Worm (Caenorhabditis elegans) whole organism, late embryonic: Measurements from ENCODE around the gene ZK938.3.

ENCODE experiments used
- C08G9.2 ChIP-seq: sonication (generic microtip); optimal IDR thresholded peaks from 2 replicates; lab custom pipeline; 2016; ENCODE audit warnings: mild to moderate bottlenecking, missing genetic modification characterization, moderate library complexity, missing compliant biosample characterization
- ama-1 ChIP-seq: fragments of 150-350 bp; optimal IDR thresholded peaks from 2 replicates; lab custom pipeline; 2014
- elt-2 ChIP-seq: sonication (generic microtip); optimal IDR thresholded peaks from 2 replicates; lab custom pipeline; 2016; ENCODE audit warnings: missing genetic modification reagents, missing genetic modification characterization, missing compliant biosample characterization
- hlh-30 ChIP-seq: sonication (generic microtip); optimal IDR thresholded peaks from 2 replicates; lab custom pipeline; 2017; ENCODE audit warnings: antibody characterized with exemption, missing genetic modification characterization, missing compliant biosample characterization; ENCODE audit not compliant: insufficient read depth
- hlh-6 ChIP-seq: sonication (generic microtip); optimal IDR thresholded peaks from 2 replicates; lab custom pipeline; 2016; ENCODE audit warnings: missing genotype, missing genetic modification characterization, missing compliant biosample characterization
- nfya-1 ChIP-seq: sonication (generic microtip); optimal IDR thresholded peaks from 2 replicates; lab custom pipeline; 2017; ENCODE audit warnings: missing genetic modification characterization, mild to moderate bottlenecking, missing compliant biosample characterization, antibody characterized with exemption, moderate library complexity
- nhr-11 ChIP-seq: fragments of 150-350 bp; optimal IDR thresholded peaks from 2 replicates; lab custom pipeline; 2014; ENCODE audit warnings: missing biosample characterization, missing genetic modification characterization
- odd-2 ChIP-seq: sonication (generic microtip); optimal IDR thresholded peaks from 2 replicates; lab custom pipeline; 2017; ENCODE audit warnings: antibody characterized with exemption, mild to moderate bottlenecking, missing genetic modification characterization, missing compliant biosample characterization
- pag-3 ChIP-seq: sonication (generic microtip); optimal IDR thresholded peaks from 2 replicates; lab custom pipeline; 2016; ENCODE audit warnings: missing compliant biosample characterization, missing genetic modification characterization, borderline replicate concordance
- pax-1 ChIP-seq: fragments of 150-350 bp; optimal IDR thresholded peaks from 2 replicates; lab custom pipeline; 2014; ENCODE audit warnings: missing biosample characterization, missing genetic modification characterization
- pha-2 ChIP-seq: sonication (generic microtip); optimal IDR thresholded peaks from 2 replicates; lab custom pipeline; 2017; ENCODE audit warnings: mild to moderate bottlenecking, missing genetic modification characterization, missing compliant biosample characterization
- pha-4 ChIP-seq: fragments of 150-350 bp; optimal IDR thresholded peaks from 2 replicates; lab custom pipeline; 2018; ENCODE audit warnings: missing biosample characterization, missing genetic modification reagents, missing genetic modification characterization
- rnt-1 ChIP-seq: sonication (generic microtip); optimal IDR thresholded peaks from 2 replicates; lab custom pipeline; 2016; ENCODE audit warnings: missing genetic modification characterization, missing compliant biosample characterization
- tbx-7 ChIP-seq: sonication (generic microtip); optimal IDR thresholded peaks from 2 replicates; lab custom pipeline; 2016; ENCODE audit warnings: missing genotype, missing genetic modification characterization, missing compliant biosample characterization

DNA sequence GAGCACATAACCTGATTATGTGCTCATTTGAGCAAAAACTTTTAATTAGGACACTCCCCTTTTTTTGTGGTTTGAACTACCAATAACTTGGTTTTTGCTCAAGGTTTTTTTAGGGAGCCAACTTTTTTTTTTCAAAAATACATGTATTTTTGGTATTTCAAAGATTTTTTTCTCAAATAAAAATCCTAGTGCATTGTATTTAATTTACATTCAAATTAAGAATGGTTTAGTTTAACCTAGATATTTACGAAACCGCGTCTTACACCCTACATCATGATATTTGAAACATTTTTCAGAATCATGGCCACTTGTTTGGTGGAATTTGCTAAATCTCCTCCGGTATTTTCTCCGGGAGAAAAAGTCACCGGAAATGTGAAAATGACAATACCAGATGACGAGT, 1.2 kb upstream of the ZK938.3 start, which contains the start of gene arrd-5:
- no peak for TF ChIP-seq pha-2
- no peak for TF ChIP-seq elt-2
- TF ChIP-seq pag-3 (tag; lab: Kevin White, UChicago) = no peak
- TF ChIP-seq rnt-1 (tag; lab: Kevin White, UChicago) = no peak
- no peak for TF ChIP-seq odd-2 (tag; lab: Kevin White, UChicago)
- TF ChIP-seq hlh-6 (tag; lab: Kevin White, UChicago) = no peak
- no peak for TF ChIP-seq hlh-30 (tag; lab: Kevin White, UChicago)
- TF ChIP-seq C08G9.2 (tag; lab: Kevin White, UChicago) = no peak
- no peak for TF ChIP-seq pax-1 (tag; lab: Kevin White, UChicago)
- TF ChIP-seq tbx-7 (tag; lab: Kevin White, UChicago) = no peak
- no peak for TF ChIP-seq ama-1
- TF ChIP-seq pha-4 = no peak
- TF ChIP-seq nhr-11 (tag; lab: Kevin White, UChicago) = no peak
- no peak for TF ChIP-seq nfya-1 (tag; lab: Kevin White, UChicago)
